Fruit fly (Drosophila melanogaster) whole organism, prepupa: ENCODE results near the gene Sfp24Bb.
A peak's percentile ranks its signal among the peaks of the same experiment; 100 is the strongest.

Experiments used
- CG1621 ChIP-seq: fragments of 200-800 bp; sonication (Bioruptor generic); optimal IDR thresholded peaks from 3 replicates; lab custom pipeline; 2018; ENCODE audit warnings: missing biosample characterization, mild to moderate bottlenecking, missing genetic modification characterization
- Eip75B ChIP-seq: fragments of 200-800 bp; sonication (Bioruptor generic); optimal IDR thresholded peaks from 3 replicates; lab custom pipeline; 2016; ENCODE audit warnings: missing biosample characterization, missing genetic modification characterization
- Eip93F ChIP-seq: fragments of 200-800 bp; sonication (Bioruptor generic); optimal IDR thresholded peaks from 2 replicates; lab custom pipeline; 2016; ENCODE audit warnings: missing biosample characterization, mild to moderate bottlenecking, missing genetic modification characterization
- Sox102F ChIP-seq: fragments of 200-800 bp; sonication (Bioruptor generic); optimal IDR thresholded peaks from 2 replicates; lab custom pipeline; 2016; ENCODE audit warnings: missing biosample characterization, mild to moderate bottlenecking, missing genetic modification characterization
- esn ChIP-seq: fragments of 200-800 bp; sonication (Bioruptor generic); optimal IDR thresholded peaks from 2 replicates; lab custom pipeline; 2016; ENCODE audit warnings: missing biosample characterization, mild to moderate bottlenecking, missing genetic modification characterization, moderate library complexity
- fd85E ChIP-seq: fragments of 200-800 bp; sonication (Bioruptor generic); optimal IDR thresholded peaks from 3 replicates; lab custom pipeline; 2016; ENCODE audit warnings: missing biosample characterization, missing genetic modification characterization
- pdm3 ChIP-seq: fragments of 200-800 bp; sonication (Bioruptor generic); optimal IDR thresholded peaks from 3 replicates; lab custom pipeline; 2016; ENCODE audit warnings: missing biosample characterization, missing genetic modification characterization
- salr ChIP-seq, 2 experiments: fragments of 200-800 bp; sonication (Bioruptor generic); optimal IDR thresholded peaks; 3 replicates each; lab custom pipeline; 2016 to 2018; ENCODE audit warnings: missing biosample characterization in 2 of 2, missing genetic modification characterization in 2 of 2, mild to moderate bottlenecking in 1 of 2

DNA sequence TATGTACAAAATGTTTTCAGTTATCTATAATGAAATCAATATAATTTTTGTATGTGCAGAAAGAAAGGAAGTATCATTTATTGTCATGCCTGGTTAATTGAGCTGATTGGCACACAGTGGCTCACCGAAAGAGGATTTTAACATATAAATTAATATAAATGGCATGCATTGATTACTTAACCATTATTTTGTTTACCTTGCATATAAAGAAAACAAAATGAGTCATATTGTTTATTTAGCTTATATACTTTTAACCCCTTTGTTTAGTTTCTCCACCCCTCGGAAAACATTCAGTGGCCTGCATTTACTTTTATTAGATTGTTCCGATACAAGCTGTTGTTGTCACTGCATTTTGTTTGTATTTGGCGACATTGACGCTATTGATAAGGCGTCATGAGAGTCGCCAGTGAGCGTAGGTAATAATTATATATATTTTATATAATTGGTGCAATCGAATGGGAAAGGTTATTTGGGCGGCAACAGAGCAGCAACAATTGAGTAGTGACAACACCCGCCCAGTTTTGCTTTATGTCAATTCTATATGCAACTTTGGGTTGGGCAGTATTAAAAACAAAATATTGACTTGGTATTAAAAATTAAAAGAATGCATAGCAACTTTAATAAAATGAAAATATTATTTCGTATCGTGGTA, 21.9 kb downstream of the Sfp24Bb start:
- no peak for TF ChIP-seq fd85E (GFP tag; lab: Kevin White, UChicago)
- peak; percentile 61 for TF ChIP-seq Sox102F (GFP tag; lab: Kevin White, UChicago)
- no peak for TF ChIP-seq Eip75B (GFP tag; lab: Kevin White, UChicago)
- peak; percentile 60 for TF ChIP-seq pdm3 (GFP tag; lab: Kevin White, UChicago)
- TF ChIP-seq esn (GFP tag; lab: Kevin White, UChicago), result peak; percentile 76
- no peak for TF ChIP-seq CG1621 (tag; lab: Kevin White, UChicago)
- TF ChIP-seq salr (GFP tag; optimal IDR thresholded peaks at IDR 0.05; lab: Kevin White, UChicago), result no peak
- no peak for TF ChIP-seq Eip93F (GFP tag; lab: Kevin White, UChicago)
